Fruit fly (Drosophila melanogaster) whole organism, embryonic: ENCODE measurements around the gene Ubqn.
A peak's percentile ranks its signal among the peaks of the same experiment; 100 is the strongest.

ENCODE experiments used
- BEAF-32 ChIP-seq: fragments of 200-800 bp; sonication (Bioruptor generic); optimal IDR thresholded peaks from 3 replicates; lab custom pipeline; 2017; ENCODE audit warnings: missing biosample characterization, missing genetic modification characterization, mild to moderate bottlenecking, moderate library complexity, missing genetic modification reagents
- Bgb ChIP-seq: fragments of 200-800 bp; sonication (Bioruptor generic); IDR thresholded peaks from 2 replicates; pipeline ENCODE4 v1.3.6; 2022; ENCODE audit warnings: missing biosample characterization, missing genetic modification characterization; ENCODE audit not compliant: partially characterized antibody
- CG1024 ChIP-seq: fragments of 200-800 bp; sonication (Bioruptor generic); IDR thresholded peaks from 2 replicates; pipeline ENCODE4 v1.3.6; 2022; ENCODE audit warnings: missing biosample characterization, missing genetic modification characterization
- CG10321 ChIP-seq: fragments of 200-800 bp; sonication (Bioruptor generic); IDR thresholded peaks from 2 replicates; pipeline ENCODE4 v1.3.6; 2022; ENCODE audit warnings: missing biosample characterization, missing genetic modification characterization
- CG12391 ChIP-seq: fragments of 200-800 bp; sonication (Bioruptor generic); optimal IDR thresholded peaks from 3 replicates; lab custom pipeline; 2018; ENCODE audit warnings: missing biosample characterization, mild to moderate bottlenecking, missing genetic modification characterization, moderate library complexity
- CG12659 ChIP-seq: fragments of 200-800 bp; sonication (Bioruptor generic); optimal IDR thresholded peaks from 3 replicates; lab custom pipeline; 2017; ENCODE audit warnings: mild to moderate bottlenecking, missing biosample characterization, missing genetic modification reagents, missing genetic modification characterization
- CG13894 ChIP-seq: fragments of 200-800 bp; sonication (Bioruptor generic); optimal IDR thresholded peaks from 3 replicates; lab custom pipeline; 2018; ENCODE audit warnings: missing biosample characterization, mild to moderate bottlenecking, missing genetic modification characterization, moderate library complexity
- CG15269 ChIP-seq: fragments of 200-800 bp; sonication (Bioruptor generic); optimal IDR thresholded peaks from 2 replicates; lab custom pipeline; 2018; ENCODE audit warnings: missing biosample characterization, mild to moderate bottlenecking, missing genetic modification characterization, moderate library complexity
- CG1602 ChIP-seq: fragments of 200-800 bp; sonication (Bioruptor generic); optimal IDR thresholded peaks from 3 replicates; lab custom pipeline; 2016; ENCODE audit warnings: missing biosample characterization, missing genetic modification characterization
- CG1603 ChIP-seq: fragments of 200-800 bp; sonication (Bioruptor generic); optimal IDR thresholded peaks from 2 replicates; lab custom pipeline; 2019; ENCODE audit warnings: missing biosample characterization, mild to moderate bottlenecking, missing genetic modification characterization, moderate library complexity
- CG31388 ChIP-seq: fragments of 200-800 bp; sonication (Bioruptor generic); optimal IDR thresholded peaks from 2 replicates; lab custom pipeline; 2016; ENCODE audit warnings: missing biosample characterization, missing genetic modification characterization
- CG33213 ChIP-seq: fragments of 200-800 bp; sonication (Bioruptor generic); optimal IDR thresholded peaks from 3 replicates; lab custom pipeline; 2016; ENCODE audit warnings: missing biosample characterization, missing genetic modification characterization
- CG34422 ChIP-seq: fragments of 200-800 bp; sonication (Bioruptor generic); IDR thresholded peaks from 3 replicates; pipeline ENCODE4 v1.3.6; 2022; ENCODE audit warnings: missing biosample characterization, missing genetic modification characterization
- CG3847 ChIP-seq: fragments of 200-800 bp; sonication (Bioruptor generic); IDR thresholded peaks from 2 replicates; pipeline ENCODE4 v1.3.6; 2022; ENCODE audit warnings: missing biosample characterization, missing genetic modification characterization
- CG3995 ChIP-seq: fragments of 200-800 bp; sonication (Bioruptor generic); optimal IDR thresholded peaks from 3 replicates; lab custom pipeline; 2016; ENCODE audit warnings: missing biosample characterization, missing genetic modification characterization
- CG42726 ChIP-seq: fragments of 200-800 bp; sonication (Bioruptor generic); IDR thresholded peaks from 2 replicates; pipeline ENCODE4 v1.3.6; 2022; ENCODE audit warnings: missing biosample characterization, missing genetic modification characterization; ENCODE audit not compliant: partially characterized antibody
- CG4617 ChIP-seq: fragments of 200-800 bp; sonication (Bioruptor generic); optimal IDR thresholded peaks from 3 replicates; lab custom pipeline; 2016; ENCODE audit warnings: missing biosample characterization, missing genetic modification characterization, borderline replicate concordance
- CG8290 ChIP-seq, 3 experiments: fragments of 200-800 bp; sonication (Bioruptor generic); optimal IDR thresholded peaks; 2 replicates each; lab custom pipeline; 2016 to 2019; ENCODE audit warnings: missing biosample characterization in 3 of 3, missing genetic modification characterization in 3 of 3, mild to moderate bottlenecking in 2 of 3, moderate library complexity in 1 of 3
- CG9932 ChIP-seq: fragments of 200-800 bp; sonication (Bioruptor generic); IDR thresholded peaks from 2 replicates; pipeline ENCODE4 v1.3.6; 2022; ENCODE audit warnings: missing biosample characterization, missing genetic modification characterization
- Dp ChIP-seq: fragments of 200-800 bp; sonication (Bioruptor generic); optimal IDR thresholded peaks from 2 replicates; lab custom pipeline; 2018; ENCODE audit warnings: missing biosample characterization, mild to moderate bottlenecking, missing genetic modification characterization, moderate library complexity
- Dref ChIP-seq: fragments of 200-800 bp; sonication (Bioruptor generic); IDR thresholded peaks from 2 replicates; pipeline ENCODE4 v1.3.6; 2022; ENCODE audit warnings: missing biosample characterization, missing genetic modification characterization
- Ets97D ChIP-seq: fragments of 200-800 bp; sonication (Bioruptor generic); optimal IDR thresholded peaks from 3 replicates; lab custom pipeline; 2016; ENCODE audit warnings: missing biosample characterization, missing genetic modification characterization
- Fer1 ChIP-seq: fragments of 200-800 bp; sonication (Bioruptor generic); optimal IDR thresholded peaks from 2 replicates; lab custom pipeline; 2017; ENCODE audit warnings: missing biosample characterization, mild to moderate bottlenecking, missing genetic modification characterization
- MBD-R2 ChIP-seq: fragments of 200-800 bp; sonication (Bioruptor generic); IDR thresholded peaks from 2 replicates; pipeline ENCODE4 v1.3.6; 2022; ENCODE audit warnings: missing biosample characterization, missing genetic modification characterization
- MESR4 ChIP-seq: fragments of 200-800 bp; sonication (Bioruptor generic); optimal IDR thresholded peaks from 2 replicates; lab custom pipeline; 2018; ENCODE audit warnings: missing biosample characterization, mild to moderate bottlenecking, missing genetic modification characterization, moderate library complexity
- Meics ChIP-seq: fragments of 200-800 bp; sonication (Bioruptor generic); optimal IDR thresholded peaks from 2 replicates; lab custom pipeline; 2017; ENCODE audit warnings: missing biosample characterization, mild to moderate bottlenecking, missing genetic modification characterization
- Oaz ChIP-seq: fragments of 200-800 bp; sonication (Bioruptor generic); IDR thresholded peaks from 2 replicates; pipeline ENCODE4 v1.3.6; 2022; ENCODE audit warnings: missing biosample characterization, missing genetic modification characterization
- Pdp1 ChIP-seq, 2 experiments: fragments of 200-800 bp; sonication (Bioruptor generic); optimal IDR thresholded peaks; 3 replicates each; lab custom pipeline; 2016; ENCODE audit warnings: missing biosample characterization in 2 of 2, missing genetic modification characterization in 2 of 2, mild to moderate bottlenecking in 1 of 2, moderate library complexity in 1 of 2
- Scr ChIP-seq: fragments of 200-800 bp; sonication (Bioruptor generic); IDR thresholded peaks from 2 replicates; pipeline ENCODE4 v1.3.6; 2022; ENCODE audit warnings: missing biosample characterization, missing genetic modification characterization; ENCODE audit not compliant: partially characterized antibody
- Sry-δ ChIP-seq: fragments of 200-800 bp; sonication (Bioruptor generic); optimal IDR thresholded peaks from 2 replicates; lab custom pipeline; 2016; ENCODE audit warnings: missing biosample characterization, missing genetic modification characterization
- Trl ChIP-seq, 3 experiments: fragments of >200 bp in 2 of 3; fragments of 200-800 bp in 1 of 3; sonication (Bioruptor generic) in 1 of 3; optimal IDR thresholded peaks; 2 replicates in 1 of 3; 3 replicates in 2 of 3; lab custom pipeline; 2016 to 2017; ENCODE audit warnings: missing biosample characterization in 1 of 3, missing genetic modification characterization in 1 of 3
- Usf ChIP-seq: fragments of 200-800 bp; sonication (Bioruptor generic); optimal IDR thresholded peaks from 2 replicates; lab custom pipeline; 2017; ENCODE audit warnings: missing genotype, missing biosample characterization, missing genetic modification characterization
- amos ChIP-seq: fragments of 200-800 bp; sonication (Bioruptor generic); IDR thresholded peaks from 2 replicates; pipeline ENCODE4 v1.3.6; 2022; ENCODE audit warnings: missing biosample characterization, missing genetic modification characterization; ENCODE audit not compliant: partially characterized antibody
- aop ChIP-seq: fragments of 200-800 bp; sonication (Bioruptor generic); IDR thresholded peaks from 2 replicates; pipeline ENCODE4 v1.3.6; 2022; ENCODE audit warnings: missing biosample characterization, missing genetic modification characterization
- ci ChIP-seq: fragments of 200-800 bp; sonication (Bioruptor generic); IDR thresholded peaks from 3 replicates; pipeline ENCODE4 v1.3.6; 2022; ENCODE audit warnings: missing biosample characterization, missing genetic modification characterization
- en ChIP-seq: fragments of 200-800 bp; sonication (Bioruptor generic); optimal IDR thresholded peaks from 2 replicates; lab custom pipeline; 2016; ENCODE audit warnings: missing biosample characterization, missing genetic modification characterization
- gfzf ChIP-seq: fragments of 200-800 bp; sonication (Bioruptor generic); optimal IDR thresholded peaks from 2 replicates; lab custom pipeline; 2016; ENCODE audit warnings: missing biosample characterization, mild to moderate bottlenecking, missing genetic modification characterization, moderate library complexity
- jing ChIP-seq: fragments of 200-800 bp; sonication (Bioruptor generic); optimal IDR thresholded peaks from 2 replicates; lab custom pipeline; 2018; ENCODE audit warnings: missing biosample characterization, mild to moderate bottlenecking, missing genetic modification characterization
- pzg ChIP-seq: fragments of 200-800 bp; sonication (Bioruptor generic); optimal IDR thresholded peaks from 3 replicates; lab custom pipeline; 2018; ENCODE audit warnings: missing biosample characterization, mild to moderate bottlenecking, missing genetic modification characterization, moderate library complexity
- row ChIP-seq: fragments of 200-800 bp; sonication (Bioruptor generic); IDR thresholded peaks from 3 replicates; pipeline ENCODE4 v1.3.6; 2022; ENCODE audit warnings: missing biosample characterization, missing genetic modification characterization
- sd ChIP-seq: fragments of 200-800 bp; sonication (Bioruptor generic); optimal IDR thresholded peaks from 3 replicates; lab custom pipeline; 2018; ENCODE audit warnings: missing biosample characterization, mild to moderate bottlenecking, missing genetic modification characterization, moderate library complexity
- sens ChIP-seq: fragments of 200-800 bp; sonication (Bioruptor generic); peaks from one replicate; lab custom pipeline; 2016; ENCODE audit warnings: missing biosample characterization, missing genetic modification characterization
- slbo ChIP-seq: fragments of 200-800 bp; sonication (Bioruptor generic); IDR thresholded peaks from 2 replicates; pipeline ENCODE4 v1.3.6; 2022; ENCODE audit warnings: missing biosample characterization, missing genetic modification characterization
- sr ChIP-seq: fragments of 200-800 bp; sonication (Bioruptor generic); IDR thresholded peaks from 3 replicates; pipeline ENCODE4 v1.3.6; 2022; ENCODE audit warnings: missing biosample characterization, missing genetic modification characterization
- stwl ChIP-seq: fragments of 200-800 bp; sonication (Bioruptor generic); optimal IDR thresholded peaks from 3 replicates; lab custom pipeline; 2018; ENCODE audit warnings: missing biosample characterization, mild to moderate bottlenecking, missing genetic modification characterization, moderate library complexity
- trem ChIP-seq: fragments of 200-800 bp; optimal IDR thresholded peaks from 3 replicates; lab custom pipeline; 2019; ENCODE audit warnings: missing biosample characterization, mild to moderate bottlenecking, missing genetic modification characterization, moderate library complexity
- unc-4 ChIP-seq: fragments of 200-800 bp; sonication (Bioruptor generic); IDR thresholded peaks from 2 replicates; pipeline ENCODE4 v1.3.6; 2022; ENCODE audit warnings: missing biosample characterization, missing genetic modification characterization; ENCODE audit not compliant: partially characterized antibody
- zfh1 ChIP-seq: fragments of 200-800 bp; sonication (Bioruptor generic); IDR thresholded peaks from 3 replicates; pipeline ENCODE4 v1.3.6; 2022; ENCODE audit warnings: missing biosample characterization, missing genetic modification characterization

Gene Ubqn

dm6 chrX:19696845-19697244 is 13.2 kb downstream of the Ubqn start, which contains the start of gene Cdc42 (continued):
- TF ChIP-seq Scr (GFP tag; lab: Robert Waterston, UW) (0 out of 2 replicates have a peak, but pooled peaks have one; percentile 13), Dref (peak; percentile 43), Sry-δ (GFP tag; lab: Kevin White, UChicago) (peak; percentile 71), Meics (no peak), Usf (GFP tag; lab: Kevin White, UChicago) (no peak), sens (GFP tag; lab: Kevin White, UChicago) (peak; percentile 49), CG1024 (GFP tag; lab: Robert Waterston, UW) (peak; percentile 30; the same call in 1 of the 2 replicates), slbo (GFP tag; lab: Robert Waterston, UW) (peak; percentile 21; the same call in 1 of the 2 replicates), CG1602 (GFP tag; lab: Kevin White, UChicago) (no peak), Fer1 (no peak), CG34422 (GFP tag; lab: Robert Waterston, UW) (0 out of 3 replicates have a peak, but pooled peaks have one; percentile 31), en (GFP tag; lab: Kevin White, UChicago) (no peak), zfh1 (GFP tag; lab: Robert Waterston, UW) (peak; percentile 34; the same call in 2 of the 3 replicates), jing (GFP tag; lab: Kevin White, UChicago) (no peak), CG1603 (tag; lab: Kevin White, UChicago) (peak; percentile 57), BEAF-32 (GFP tag; lab: Kevin White, UChicago) (peak; percentile 55), CG9932 (GFP tag; lab: Robert Waterston, UW) (peak; percentile 41; the same call in 1 of the 2 replicates), CG3995 (GFP tag; lab: Kevin White, UChicago) (peak; percentile 92), MBD-R2 (peak; percentile 51), Trl (optimal IDR thresholded peaks at IDR 0.05; lab: Kevin White, UChicago) (peak in 1 of 2 experiments; percentile 35), Trl (GFP tag; optimal IDR thresholded peaks at IDR 0.05; lab: Kevin White, UChicago) (no peak), amos (peak; percentile 45), CG42726 (GFP tag; lab: Robert Waterston, UW) (0 out of 2 replicates have a peak, but pooled peaks have one; percentile 20), stwl (peak; percentile 32), sr (GFP tag; lab: Robert Waterston, UW) (0 out of 3 replicates have a peak, but pooled peaks have one; percentile 34), Bgb (GFP tag; lab: Robert Waterston, UW) (0 out of 2 replicates have a peak, but pooled peaks have one; percentile 6), CG8290 (GFP tag; optimal IDR thresholded peaks at IDR 0.05; lab: Kevin White, UChicago) (peak; percentile 34), CG8290 (tag; optimal IDR thresholded peaks at IDR 0.05; lab: Kevin White, UChicago) (peak in 1 of 2 experiments; percentile 75), CG31388 (no peak), row (GFP tag; lab: Robert Waterston, UW) (peak; percentile 69), sd (peak; percentile 2), unc-4 (GFP tag; lab: Robert Waterston, UW) (0 out of 2 replicates have a peak, but pooled peaks have one; percentile 24), Oaz (GFP tag; lab: Robert Waterston, UW) (no peak), ci (GFP tag; lab: Robert Waterston, UW) (peak; percentile 30; the same call in 1 of the 3 replicates), CG3847 (GFP tag; lab: Robert Waterston, UW) (0 out of 2 replicates have a peak, but pooled peaks have one; percentile 17), CG4617 (GFP tag; lab: Kevin White, UChicago) (peak; percentile 51), Pdp1 (GFP tag; optimal IDR thresholded peaks at IDR 0.05; lab: Kevin White, UChicago) (peak in 1 of 2 experiments; percentile 6), Ets97D (GFP tag; lab: Kevin White, UChicago) (peak; percentile 23), aop (GFP tag; lab: Robert Waterston, UW) (peak; percentile 51; the same call in 1 of the 2 replicates), CG13894 (tag; lab: Kevin White, UChicago) (peak; percentile 61), MESR4 (peak; percentile 48), Dp (GFP tag; lab: Kevin White, UChicago) (peak; percentile 4), gfzf (GFP tag; lab: Kevin White, UChicago) (peak; percentile 58), CG33213 (GFP tag; lab: Kevin White, UChicago) (no peak), CG12391 (peak; percentile 5), CG15269 (no peak), trem (tag; lab: Kevin White, UChicago) (peak; percentile 19), CG12659 (GFP tag; lab: Kevin White, UChicago) (peak; percentile 29), pzg (peak; percentile 66), CG10321 (GFP tag; lab: Robert Waterston, UW) (peak; percentile 46; the same call in 1 of the 2 replicates)
